Fruit fly (Drosophila melanogaster) whole organism, embryonic: Measurements from ENCODE around the gene CG7379.

Experiments
- BEAF-32 ChIP-seq: fragments of 200-800 bp; sonication (Bioruptor generic); optimal IDR thresholded peaks from 3 replicates; lab custom pipeline; 2017; ENCODE audit warnings: missing biosample characterization, missing genetic modification characterization, mild to moderate bottlenecking, moderate library complexity, missing genetic modification reagents
- CG1233 ChIP-seq: fragments of 200-800 bp; sonication (Bioruptor generic); optimal IDR thresholded peaks from 4 replicates; lab custom pipeline; 2018; ENCODE audit warnings: missing biosample characterization, mild to moderate bottlenecking, missing genetic modification characterization
- CG13424 ChIP-seq: fragments of 200-800 bp; sonication (Bioruptor generic); optimal IDR thresholded peaks from 2 replicates; lab custom pipeline; 2019; ENCODE audit warnings: missing biosample characterization, mild to moderate bottlenecking, missing genetic modification characterization, moderate library complexity
- CG14710 ChIP-seq: fragments of 200-800 bp; sonication (Bioruptor generic); optimal IDR thresholded peaks from 3 replicates; lab custom pipeline; 2019; ENCODE audit warnings: missing biosample characterization, mild to moderate bottlenecking, missing genetic modification characterization, moderate library complexity
- CG15514 ChIP-seq: fragments of 200-800 bp; sonication (Bioruptor generic); optimal IDR thresholded peaks from 3 replicates; lab custom pipeline; 2017; ENCODE audit warnings: missing biosample characterization, missing genetic modification characterization, mild to moderate bottlenecking, moderate library complexity, missing genetic modification reagents
- CG15601 ChIP-seq: fragments of 200-800 bp; sonication (Bioruptor generic); optimal IDR thresholded peaks from 3 replicates; lab custom pipeline; 2019; ENCODE audit warnings: missing biosample characterization, mild to moderate bottlenecking, missing genetic modification characterization, moderate library complexity
- CG17361 ChIP-seq: fragments of 200-800 bp; sonication (Bioruptor generic); IDR thresholded peaks from 3 replicates; pipeline ENCODE4 v1.3.6; 2022; ENCODE audit warnings: missing biosample characterization, missing genetic modification characterization
- CG17385 ChIP-seq: fragments of 200-800 bp; sonication (Bioruptor generic); optimal IDR thresholded peaks from 3 replicates; lab custom pipeline; 2018; ENCODE audit warnings: missing biosample characterization, mild to moderate bottlenecking, missing genetic modification characterization
- CG17829 ChIP-seq: fragments of 200-800 bp; optimal IDR thresholded peaks from 2 replicates; lab custom pipeline; 2019; ENCODE audit warnings: missing biosample characterization, mild to moderate bottlenecking, missing genetic modification characterization, moderate library complexity
- CG18262 ChIP-seq: fragments of 200-800 bp; optimal IDR thresholded peaks from 3 replicates; lab custom pipeline; 2019; ENCODE audit warnings: missing biosample characterization, mild to moderate bottlenecking, missing genetic modification characterization, moderate library complexity
- CG18599 ChIP-seq: fragments of 200-800 bp; sonication (Bioruptor generic); optimal IDR thresholded peaks from 3 replicates; lab custom pipeline; 2017; ENCODE audit warnings: missing biosample characterization, missing genetic modification characterization, mild to moderate bottlenecking, moderate library complexity, missing genetic modification reagents
- CG2712 ChIP-seq: fragments of 200-800 bp; optimal IDR thresholded peaks from 3 replicates; lab custom pipeline; 2019; ENCODE audit warnings: missing biosample characterization, mild to moderate bottlenecking, missing genetic modification characterization, moderate library complexity
- CG31441 ChIP-seq: fragments of 200-800 bp; sonication (Bioruptor generic); IDR thresholded peaks from 2 replicates; pipeline ENCODE4 v1.3.6; 2022; ENCODE audit warnings: missing biosample characterization, missing genetic modification characterization
- CG4424 ChIP-seq: fragments of 200-800 bp; sonication (Bioruptor generic); optimal IDR thresholded peaks from 3 replicates; lab custom pipeline; 2016; ENCODE audit warnings: missing biosample characterization, missing genetic modification characterization
- CG6689 ChIP-seq: fragments of 200-800 bp; sonication (Bioruptor generic); IDR thresholded peaks from 2 replicates; pipeline ENCODE4 v1.3.6; 2022; ENCODE audit warnings: missing biosample characterization, missing genetic modification characterization
- CG7357 ChIP-seq: fragments of 200-800 bp; sonication (Bioruptor generic); IDR thresholded peaks from 3 replicates; pipeline ENCODE4 v1.3.6; 2022; ENCODE audit warnings: missing biosample characterization, missing genetic modification characterization
- CG7928 ChIP-seq: fragments of 200-800 bp; sonication (Bioruptor generic); optimal IDR thresholded peaks from 2 replicates; lab custom pipeline; 2017; ENCODE audit warnings: missing biosample characterization, mild to moderate bottlenecking, missing genetic modification characterization
- CG7963 ChIP-seq: fragments of 200-800 bp; sonication (Bioruptor generic); IDR thresholded peaks from 3 replicates; pipeline ENCODE4 v1.3.6; 2022; ENCODE audit warnings: missing biosample characterization, missing genetic modification characterization; ENCODE audit not compliant: partially characterized antibody
- CG9609 ChIP-seq: fragments of 200-800 bp; sonication (Bioruptor generic); optimal IDR thresholded peaks from 3 replicates; lab custom pipeline; 2016; ENCODE audit warnings: missing biosample characterization, missing genetic modification characterization
- CTCF ChIP-seq: fragments of 200-800 bp; sonication (Bioruptor generic); optimal IDR thresholded peaks from 2 replicates; lab custom pipeline; 2017; ENCODE audit warnings: missing biosample characterization, mild to moderate bottlenecking, missing genetic modification characterization, moderate library complexity
- CkIIα-i1 ChIP-seq: fragments of 200-800 bp; sonication (Bioruptor generic); IDR thresholded peaks from 2 replicates; pipeline ENCODE4 v1.3.6; 2022; ENCODE audit warnings: missing biosample characterization, missing genetic modification characterization
- Dp ChIP-seq: fragments of 200-800 bp; sonication (Bioruptor generic); optimal IDR thresholded peaks from 2 replicates; lab custom pipeline; 2018; ENCODE audit warnings: missing biosample characterization, mild to moderate bottlenecking, missing genetic modification characterization, moderate library complexity
- E2f2 ChIP-seq: fragments of 200-800 bp; sonication (Bioruptor generic); IDR thresholded peaks from 2 replicates; pipeline ENCODE4 v1.3.6; 2022; ENCODE audit warnings: missing biosample characterization, missing genetic modification characterization
- Elba2 ChIP-seq: fragments of 200-800 bp; sonication (Bioruptor generic); optimal IDR thresholded peaks from 3 replicates; lab custom pipeline; 2016; ENCODE audit warnings: missing biosample characterization, missing genetic modification characterization
- HLH4C ChIP-seq: fragments of 200-800 bp; sonication (Bioruptor generic); IDR thresholded peaks from 3 replicates; pipeline ENCODE4 v1.3.6; 2022; ENCODE audit warnings: missing biosample characterization, missing genetic modification characterization; ENCODE audit not compliant: partially characterized antibody
- HmgZ ChIP-seq: fragments of 200-800 bp; sonication (Bioruptor generic); optimal IDR thresholded peaks from 2 replicates; lab custom pipeline; 2018; ENCODE audit warnings: missing biosample characterization, mild to moderate bottlenecking, missing genetic modification characterization
- Lhr ChIP-seq: fragments of 200-800 bp; sonication (Bioruptor generic); optimal IDR thresholded peaks from 3 replicates; lab custom pipeline; 2017; ENCODE audit warnings: mild to moderate bottlenecking, missing biosample characterization, missing genetic modification reagents, missing genetic modification characterization
- MBD-R2 ChIP-seq: fragments of 200-800 bp; sonication (Bioruptor generic); IDR thresholded peaks from 2 replicates; pipeline ENCODE4 v1.3.6; 2022; ENCODE audit warnings: missing biosample characterization, missing genetic modification characterization
- Med ChIP-seq: fragments of 200-800 bp; sonication (Bioruptor generic); peaks from one replicate; lab custom pipeline; 2016; ENCODE audit warnings: missing biosample characterization, missing genetic modification characterization, mild to moderate bottlenecking, inconsistent platforms, moderate library complexity
- PHDP ChIP-seq: fragments of 200-800 bp; sonication (Bioruptor generic); optimal IDR thresholded peaks from 3 replicates; lab custom pipeline; 2018; ENCODE audit warnings: missing biosample characterization, mild to moderate bottlenecking, missing genetic modification characterization, moderate library complexity
- Pdp1 ChIP-seq, 2 experiments: fragments of 200-800 bp; sonication (Bioruptor generic); optimal IDR thresholded peaks; 3 replicates each; lab custom pipeline; 2016; ENCODE audit warnings: missing biosample characterization in 2 of 2, missing genetic modification characterization in 2 of 2, mild to moderate bottlenecking in 1 of 2, moderate library complexity in 1 of 2
- Sin3A ChIP-seq: fragments of >200 bp; optimal IDR thresholded peaks from 2 replicates; lab custom pipeline; 2018
- Sox100B ChIP-seq: fragments of 200-800 bp; sonication (Bioruptor generic); optimal IDR thresholded peaks from 3 replicates; lab custom pipeline; 2018; ENCODE audit warnings: missing biosample characterization, mild to moderate bottlenecking, missing genetic modification characterization
- bsh ChIP-seq, 2 experiments: fragments of 200-800 bp; sonication (Bioruptor generic); optimal IDR thresholded peaks; 2 replicates each; lab custom pipeline; 2017 to 2018; ENCODE audit warnings: mild to moderate bottlenecking in 2 of 2, missing biosample characterization in 2 of 2, missing genetic modification characterization in 2 of 2, moderate library complexity in 1 of 2
- ci ChIP-seq: fragments of 200-800 bp; sonication (Bioruptor generic); IDR thresholded peaks from 3 replicates; pipeline ENCODE4 v1.3.6; 2022; ENCODE audit warnings: missing biosample characterization, missing genetic modification characterization
- crp ChIP-seq, 2 experiments: fragments of 200-800 bp; sonication (Bioruptor generic); optimal IDR thresholded peaks; 2 replicates in 1 of 2; 3 replicates in 1 of 2; lab custom pipeline; 2017; ENCODE audit warnings: missing biosample characterization in 2 of 2, missing genetic modification characterization in 2 of 2, mild to moderate bottlenecking in 1 of 2, moderate library complexity in 1 of 2
- gem ChIP-seq: fragments of 200-800 bp; sonication (Bioruptor generic); optimal IDR thresholded peaks from 2 replicates; lab custom pipeline; 2019; ENCODE audit warnings: missing biosample characterization, mild to moderate bottlenecking, missing genetic modification characterization, moderate library complexity
- gfzf ChIP-seq: fragments of 200-800 bp; sonication (Bioruptor generic); optimal IDR thresholded peaks from 2 replicates; lab custom pipeline; 2016; ENCODE audit warnings: missing biosample characterization, mild to moderate bottlenecking, missing genetic modification characterization, moderate library complexity
- lola ChIP-seq, 3 experiments: fragments of >200 bp in 2 of 3; fragments of 200-800 bp in 1 of 3; sonication (Bioruptor generic) in 1 of 3; optimal IDR thresholded peaks; 2 replicates each; lab custom pipeline; 2017 to 2019; ENCODE audit warnings: missing biosample characterization in 3 of 3, missing genetic modification characterization in 3 of 3, mild to moderate bottlenecking in 1 of 3, moderate library complexity in 1 of 3
- mirr ChIP-seq: fragments of 200-800 bp; sonication (Bioruptor generic); optimal IDR thresholded peaks from 3 replicates; lab custom pipeline; 2018; ENCODE audit warnings: missing biosample characterization, mild to moderate bottlenecking, missing genetic modification characterization
- nmo ChIP-seq: fragments of 200-800 bp; sonication (Bioruptor generic); optimal IDR thresholded peaks from 2 replicates; lab custom pipeline; 2018; ENCODE audit warnings: missing biosample characterization, mild to moderate bottlenecking, missing genetic modification characterization, moderate library complexity
- pan ChIP-seq, 4 experiments: fragments of >200 bp in 3 of 4; fragments of 200-800 bp in 1 of 4; sonication (Bioruptor generic) in 1 of 4; optimal IDR thresholded peaks in 3 of 4; IDR thresholded peaks in 1 of 4; 2 replicates each; pipeline versions ENCODE4 v1.3.6 to Lab custom; 2017 to 2022; ENCODE audit warnings: missing biosample characterization in 2 of 4, missing genetic modification characterization in 2 of 4, mixed read lengths in 1 of 4
- phol ChIP-seq: fragments of 200-800 bp; sonication (Bioruptor generic); optimal IDR thresholded peaks from 3 replicates; lab custom pipeline; 2018; ENCODE audit warnings: missing biosample characterization, mild to moderate bottlenecking, missing genetic modification characterization, moderate library complexity
- row ChIP-seq: fragments of 200-800 bp; sonication (Bioruptor generic); IDR thresholded peaks from 3 replicates; pipeline ENCODE4 v1.3.6; 2022; ENCODE audit warnings: missing biosample characterization, missing genetic modification characterization
- sens ChIP-seq: fragments of 200-800 bp; sonication (Bioruptor generic); peaks from one replicate; lab custom pipeline; 2016; ENCODE audit warnings: missing biosample characterization, missing genetic modification characterization
- ssp ChIP-seq: fragments of 200-800 bp; sonication (Bioruptor generic); IDR thresholded peaks from 2 replicates; pipeline ENCODE4 v1.3.6; 2022; ENCODE audit warnings: missing biosample characterization, missing genetic modification characterization
- unpg ChIP-seq: fragments of 200-800 bp; sonication (Bioruptor generic); optimal IDR thresholded peaks from 3 replicates; lab custom pipeline; 2018; ENCODE audit warnings: missing biosample characterization, mild to moderate bottlenecking, missing genetic modification characterization, moderate library complexity
- yki ChIP-seq: fragments of >200 bp; optimal IDR thresholded peaks from 3 replicates; lab custom pipeline; 2018
- zf30C ChIP-seq: fragments of 200-800 bp; sonication (Bioruptor generic); optimal IDR thresholded peaks from 3 replicates; lab custom pipeline; 2018; ENCODE audit warnings: missing biosample characterization, mild to moderate bottlenecking, missing genetic modification characterization

Gene CG7379

dm6 chr3R:17807035-17807606, 9.0 kb upstream of the CG7379 start, which contains the start of gene CG17801:
Gene CG17801 (minus strand): TSS chr3R:17807085.
- TF ChIP-seq CG17361 (0 out of 3 replicates have a peak, but pooled peaks have one; percentile 19), CkIIα-i1 (GFP tag; lab: Robert Waterston, UW) (no peak), CG13424 (peak; percentile 16), HLH4C (GFP tag; lab: Robert Waterston, UW) (no peak), CG15601 (tag; lab: Kevin White, UChicago) (peak; percentile 13), unpg (GFP tag; lab: Kevin White, UChicago) (no peak), CG1233 (peak; percentile 14), phol (tag; lab: Kevin White, UChicago) (peak; percentile 23), CG9609 (GFP tag; lab: Kevin White, UChicago) (no peak), Sox100B (GFP tag; lab: Kevin White, UChicago) (peak; percentile 14), CG2712 (tag; lab: Kevin White, UChicago) (peak; percentile 31), CG4424 (GFP tag; lab: Kevin White, UChicago) (peak; percentile 32), bsh (GFP tag; optimal IDR thresholded peaks at IDR 0.05; lab: Kevin White, UChicago) (peak in 1 of 2 experiments; percentile 2), pan (optimal IDR thresholded peaks at IDR 0.05; lab: Kevin White, UChicago) (no peak), pan (GFP tag; optimal IDR thresholded peaks at IDR 0.05 in 1 of 2, IDR thresholded peaks at IDR 0.05 in 1 of 2) (peak in 1 of 2 experiments; percentile 5), CG31441 (no peak), CG17829 (tag; lab: Kevin White, UChicago) (peak; percentile 14), CG7928 (GFP tag; lab: Kevin White, UChicago) (peak; percentile 52), row (0 out of 3 replicates have a peak, but pooled peaks have one; percentile 18), gem (tag; lab: Kevin White, UChicago) (peak; percentile 46), ci (GFP tag; lab: Robert Waterston, UW) (0 out of 3 replicates have a peak, but pooled peaks have one; percentile 25), CG18262 (tag; lab: Kevin White, UChicago) (peak; percentile 47), zf30C (GFP tag; lab: Kevin White, UChicago) (no peak), CG6689 (peak; percentile 4; the same call in 1 of the 2 replicates), CG7963 (GFP tag; lab: Robert Waterston, UW) (no peak), CG14710 (tag; lab: Kevin White, UChicago) (peak; percentile 14), CG18599 (GFP tag; lab: Kevin White, UChicago) (peak; percentile 15), lola (GFP tag; optimal IDR thresholded peaks at IDR 0.05; lab: Kevin White, UChicago) (peak in 1 of 3 experiments; percentile 13), CG15514 (GFP tag; lab: Kevin White, UChicago) (peak; percentile 2), nmo (peak; percentile 1), PHDP (tag; lab: Kevin White, UChicago) (peak; percentile 6), CG7357 (peak; percentile 50; the same call in 1 of the 3 replicates)

DNA sequence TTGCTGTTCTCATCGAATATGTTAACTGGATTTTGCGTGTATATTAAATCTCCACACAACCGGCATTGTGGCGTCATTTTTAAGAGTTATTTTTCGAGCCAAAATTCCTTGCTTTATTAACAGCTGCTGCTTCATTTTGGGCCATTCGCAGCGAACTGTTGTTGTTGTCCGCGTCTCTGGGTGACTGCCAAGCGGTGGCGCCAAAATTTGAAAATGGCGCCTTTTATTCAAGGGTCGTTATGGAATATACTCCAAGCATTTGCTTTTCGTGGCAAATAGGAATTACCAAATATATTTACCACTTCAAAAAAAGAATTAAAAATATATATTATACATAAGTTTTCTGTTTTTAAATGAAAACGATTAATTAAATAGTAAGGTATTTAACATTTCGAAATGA, 7.0 kb upstream of the CG7379 start, which contains the start of gene Nnk:
TSS of gene Nnk (minus strand) at position 158 of the 400 bp plus-strand sequence.
- TF ChIP-seq gfzf (GFP tag; lab: Kevin White, UChicago) = peak; percentile 6
- no peak for TF ChIP-seq sens (GFP tag; lab: Kevin White, UChicago)
- TF ChIP-seq CG14710 (tag; lab: Kevin White, UChicago) = peak; percentile 30
- no peak for TF ChIP-seq mirr (GFP tag; lab: Kevin White, UChicago)
- TF ChIP-seq Elba2 (GFP tag; lab: Kevin White, UChicago) = peak; percentile 69
- TF ChIP-seq Dp = peak; percentile 98
- TF ChIP-seq Lhr = peak; percentile 12
- TF ChIP-seq MBD-R2 = peak; percentile 88
- TF ChIP-seq Pdp1 (GFP tag; optimal IDR thresholded peaks at IDR 0.05; lab: Kevin White, UChicago) = no peak
- peak; percentile 97 for TF ChIP-seq E2f2
- TF ChIP-seq CTCF (GFP tag; lab: Kevin White, UChicago) = peak; percentile 34
- peak; percentile 7 for TF ChIP-seq HmgZ (tag; lab: Kevin White, UChicago)
- TF ChIP-seq Sin3A (lab: Kevin White, UChicago) = peak; percentile 10
- TF ChIP-seq BEAF-32 = peak; percentile 4
- peak; percentile 94 for TF ChIP-seq CG17385
- peak; percentile 63 for TF ChIP-seq phol (tag; lab: Kevin White, UChicago)
- peak; percentile 76 for TF ChIP-seq Med (GFP tag; lab: Kevin White, UChicago)
- no peak for TF ChIP-seq ssp (GFP tag; lab: Robert Waterston, UW)
- peak; percentile 64 for TF ChIP-seq yki (lab: Kevin White, UChicago)
- peak; percentile 29 to 81 for TF ChIP-seq crp (GFP tag; optimal IDR thresholded peaks at IDR 0.05; lab: Kevin White, UChicago)
